Fruit fly (Drosophila melanogaster): ENCODE data around the gene MED30.
A peak's percentile ranks its signal among the peaks of the same experiment; 100 is the strongest.

MED30 gene

dm6 chr3L:644111-644718 lies 9.7 kb downstream of the MED30 start (continued):
- TF ChIP-seq NK7.1 (GFP tag; optimal IDR thresholded peaks at IDR 0.05) = peak; percentile 77
- TF ChIP-seq CG2116 (GFP tag; optimal IDR thresholded peaks at IDR 0.05) = peak; percentile 46
- TF ChIP-seq lbe (GFP tag; optimal IDR thresholded peaks at IDR 0.05) = peak; percentile 71
- TF ChIP-seq al (GFP tag; IDR thresholded peaks at IDR 0.05) = peak; percentile 62
- TF ChIP-seq gce (GFP tag; IDR thresholded peaks at IDR 0.05) = peak; percentile 84; the same call in 2 of the 3 replicates
- peak; percentile 86 for TF ChIP-seq en (GFP tag; optimal IDR thresholded peaks at IDR 0.05)
- no peak for TF ChIP-seq pfk (GFP tag; optimal IDR thresholded peaks at IDR 0.05)
- peak; percentile 86 for TF ChIP-seq CG14441 (GFP tag; IDR thresholded peaks at IDR 0.05)
- TF ChIP-seq CG2202 (tag; optimal IDR thresholded peaks at IDR 0.05) = peak; percentile 78
- peak; percentile 72 for TF ChIP-seq CG7556 (GFP tag; optimal IDR thresholded peaks at IDR 0.05)
- peak; percentile 73 for TF ChIP-seq CG4328 (GFP tag; optimal IDR thresholded peaks at IDR 0.05)
- TF ChIP-seq unc-4 (GFP tag; IDR thresholded peaks at IDR 0.05; ENCODE audit: partially characterized antibody) = no peak
- peak; percentile 89 for TF ChIP-seq CG9876 (GFP tag; optimal IDR thresholded peaks at IDR 0.05)
- peak; percentile 75 for TF ChIP-seq HLH54F (GFP tag; optimal IDR thresholded peaks at IDR 0.05)
- peak; percentile 91 for TF ChIP-seq chn (GFP tag; optimal IDR thresholded peaks at IDR 0.05)
- TF ChIP-seq aop (GFP tag; IDR thresholded peaks at IDR 0.05) = peak; percentile 77
- TF ChIP-seq Asciz (GFP tag; optimal IDR thresholded peaks at IDR 0.05) = peak; percentile 90
- TF ChIP-seq fd96Cb (tag; optimal IDR thresholded peaks at IDR 0.05) = peak; percentile 90
- peak; percentile 78 for TF ChIP-seq zf30C (GFP tag; optimal IDR thresholded peaks at IDR 0.05)

dm6 chr3L:642865-643738 lies 10.8 kb downstream of the MED30 start:
- TF ChIP-seq Hr51 (GFP tag; optimal IDR thresholded peaks at IDR 0.05) (peak in 1 of 2 experiments; percentile 16), aop (GFP tag; IDR thresholded peaks at IDR 0.05) (0 out of 2 replicates have a peak, but pooled peaks have one; percentile 13), CG6854 (GFP tag; optimal IDR thresholded peaks at IDR 0.05) (no peak), CG31388 (GFP tag; optimal IDR thresholded peaks at IDR 0.05) (no peak), CG30431 (GFP tag; optimal IDR thresholded peaks at IDR 0.05) (no peak), chif (GFP tag; optimal IDR thresholded peaks at IDR 0.05) (no peak), Abd-B (GFP tag; optimal IDR thresholded peaks at IDR 0.05) (no peak), lola (GFP tag; optimal IDR thresholded peaks at IDR 0.05) (no peak), Dp (GFP tag; optimal IDR thresholded peaks at IDR 0.05) (no peak), CG33213 (GFP tag; optimal IDR thresholded peaks at IDR 0.05) (peak; percentile 44), CG16813 (GFP tag; IDR thresholded peaks at IDR 0.05; ENCODE audit: partially characterized antibody) (no peak), CG13624 (GFP tag; optimal IDR thresholded peaks at IDR 0.05) (no peak), lov (optimal IDR thresholded peaks at IDR 0.05) (no peak), lov (GFP tag; IDR thresholded peaks at IDR 0.05) (peak; percentile 40; the same call in 1 of the 3 replicates), CG5245 (GFP tag; optimal IDR thresholded peaks at IDR 0.05) (no peak), kay (GFP tag; optimal IDR thresholded peaks at IDR 0.05) (no peak), CG4707 (GFP tag; optimal IDR thresholded peaks at IDR 0.05) (peak; percentile 0), oc (tag; optimal IDR thresholded peaks at IDR 0.05) (no peak), CG4328 (GFP tag; optimal IDR thresholded peaks at IDR 0.05) (peak; percentile 40), HLH54F (GFP tag; optimal IDR thresholded peaks at IDR 0.05) (no peak), CG7357 (GFP tag; IDR thresholded peaks at IDR 0.05) (no peak), Bgb (GFP tag; IDR thresholded peaks at IDR 0.05; ENCODE audit: partially characterized antibody) (0 out of 2 replicates have a peak, but pooled peaks have one; percentile 16), CG9932 (GFP tag; IDR thresholded peaks at IDR 0.05) (no peak), peb (GFP tag; IDR thresholded peaks at IDR 0.05) (0 out of 2 replicates have a peak, but pooled peaks have one; percentile 4), CG6254 (GFP tag; optimal IDR thresholded peaks at IDR 0.05) (no peak), grn (GFP tag; optimal IDR thresholded peaks at IDR 0.05) (peak; percentile 58), en (GFP tag; optimal IDR thresholded peaks at IDR 0.05) (no peak), CG10321 (GFP tag; IDR thresholded peaks at IDR 0.05) (0 out of 2 replicates have a peak, but pooled peaks have one; percentile 16), sug (tag; optimal IDR thresholded peaks at IDR 0.05) (peak; percentile 82), pita (GFP tag; optimal IDR thresholded peaks at IDR 0.05) (no peak), Eip74EF (GFP tag; optimal IDR thresholded peaks at IDR 0.05) (no peak)

All from whole organism, embryonic.